Fruit fly (Drosophila melanogaster) whole organism, embryonic: ENCODE results near the gene APP-BP1.

ENCODE experiments used
- BtbVII ChIP-seq: fragments of 200-800 bp; sonication (Bioruptor generic); optimal IDR thresholded peaks from 3 replicates; lab custom pipeline; 2017; ENCODE audit warnings: missing biosample characterization, mild to moderate bottlenecking, missing genetic modification characterization
- CG10147 ChIP-seq: fragments of 200-800 bp; sonication (Bioruptor generic); optimal IDR thresholded peaks from 2 replicates; lab custom pipeline; 2019; ENCODE audit warnings: missing biosample characterization, mild to moderate bottlenecking, missing genetic modification characterization, moderate library complexity
- CG10209 ChIP-seq: fragments of 200-800 bp; sonication (Bioruptor generic); optimal IDR thresholded peaks from 3 replicates; lab custom pipeline; 2017; ENCODE audit warnings: missing biosample characterization, mild to moderate bottlenecking, missing genetic modification characterization, missing genetic modification reagents
- CG12071 ChIP-seq: fragments of 200-800 bp; sonication (Bioruptor generic); optimal IDR thresholded peaks from 3 replicates; lab custom pipeline; 2018; ENCODE audit warnings: missing biosample characterization, mild to moderate bottlenecking, missing genetic modification characterization
- CG15601 ChIP-seq: fragments of 200-800 bp; sonication (Bioruptor generic); optimal IDR thresholded peaks from 3 replicates; lab custom pipeline; 2019; ENCODE audit warnings: missing biosample characterization, mild to moderate bottlenecking, missing genetic modification characterization, moderate library complexity
- CG1602 ChIP-seq: fragments of 200-800 bp; sonication (Bioruptor generic); optimal IDR thresholded peaks from 3 replicates; lab custom pipeline; 2016; ENCODE audit warnings: missing biosample characterization, missing genetic modification characterization
- CG17359 ChIP-seq: fragments of 200-800 bp; sonication (Bioruptor generic); optimal IDR thresholded peaks from 3 replicates; lab custom pipeline; 2018; ENCODE audit warnings: missing biosample characterization, mild to moderate bottlenecking, missing genetic modification characterization, moderate library complexity
- CG17385 ChIP-seq: fragments of 200-800 bp; sonication (Bioruptor generic); optimal IDR thresholded peaks from 3 replicates; lab custom pipeline; 2018; ENCODE audit warnings: missing biosample characterization, mild to moderate bottlenecking, missing genetic modification characterization
- CG17802 ChIP-seq: fragments of 200-800 bp; sonication (Bioruptor generic); optimal IDR thresholded peaks from 2 replicates; lab custom pipeline; 2018; ENCODE audit warnings: missing biosample characterization, mild to moderate bottlenecking, missing genetic modification characterization, moderate library complexity
- CG1792 ChIP-seq: fragments of 200-800 bp; sonication (Bioruptor generic); optimal IDR thresholded peaks from 2 replicates; lab custom pipeline; 2016; ENCODE audit warnings: missing biosample characterization, missing genetic modification characterization
- CG18262 ChIP-seq: fragments of 200-800 bp; optimal IDR thresholded peaks from 3 replicates; lab custom pipeline; 2019; ENCODE audit warnings: missing biosample characterization, mild to moderate bottlenecking, missing genetic modification characterization, moderate library complexity
- CG30403 ChIP-seq: fragments of 200-800 bp; sonication (Bioruptor generic); optimal IDR thresholded peaks from 3 replicates; lab custom pipeline; 2016; ENCODE audit warnings: missing biosample characterization, missing genetic modification characterization
- CG32772 ChIP-seq: fragments of 200-800 bp; sonication (Bioruptor generic); IDR thresholded peaks from 2 replicates; pipeline ENCODE4 v1.3.6; 2022; ENCODE audit warnings: missing biosample characterization, missing genetic modification characterization
- CG4424 ChIP-seq: fragments of 200-800 bp; sonication (Bioruptor generic); optimal IDR thresholded peaks from 3 replicates; lab custom pipeline; 2016; ENCODE audit warnings: missing biosample characterization, missing genetic modification characterization
- CG4707 ChIP-seq: fragments of 200-800 bp; sonication (Bioruptor generic); optimal IDR thresholded peaks from 2 replicates; lab custom pipeline; 2018; ENCODE audit warnings: missing biosample characterization, mild to moderate bottlenecking, missing genetic modification characterization, moderate library complexity
- CG4820 ChIP-seq: fragments of 200-800 bp; sonication (Bioruptor generic); optimal IDR thresholded peaks from 3 replicates; lab custom pipeline; 2016; ENCODE audit warnings: missing biosample characterization, missing genetic modification characterization
- CG5953 ChIP-seq: fragments of 200-800 bp; sonication (Bioruptor generic); IDR thresholded peaks from 2 replicates; pipeline ENCODE4 v1.3.6; 2022; ENCODE audit warnings: missing biosample characterization, missing genetic modification characterization
- CG6254 ChIP-seq: fragments of 200-800 bp; sonication (Bioruptor generic); optimal IDR thresholded peaks from 3 replicates; lab custom pipeline; 2017; ENCODE audit warnings: mild to moderate bottlenecking, missing biosample characterization, missing genetic modification reagents, missing genetic modification characterization
- CG7556 ChIP-seq: fragments of 200-800 bp; sonication (Bioruptor generic); optimal IDR thresholded peaks from 2 replicates; lab custom pipeline; 2017; ENCODE audit warnings: missing biosample characterization, mild to moderate bottlenecking, missing genetic modification characterization
- CG8388 ChIP-seq: fragments of 200-800 bp; sonication (Bioruptor generic); optimal IDR thresholded peaks from 2 replicates; lab custom pipeline; 2019; ENCODE audit warnings: missing biosample characterization, mild to moderate bottlenecking, missing genetic modification characterization, moderate library complexity
- CG8924 ChIP-seq: fragments of 200-800 bp; optimal IDR thresholded peaks from 3 replicates; lab custom pipeline; 2019; ENCODE audit warnings: missing biosample characterization, mild to moderate bottlenecking, missing genetic modification characterization, moderate library complexity
- CG9437 ChIP-seq: fragments of 200-800 bp; sonication (Bioruptor generic); optimal IDR thresholded peaks from 2 replicates; lab custom pipeline; 2018; ENCODE audit warnings: missing biosample characterization, mild to moderate bottlenecking, missing genetic modification characterization
- Dll ChIP-seq: fragments of 200-800 bp; sonication (Bioruptor generic); IDR thresholded peaks from 4 replicates; pipeline ENCODE4 v1.3.6; 2022; ENCODE audit warnings: missing biosample characterization, missing genetic modification characterization; ENCODE audit not compliant: partially characterized antibody
- GATAe ChIP-seq: fragments of 200-800 bp; sonication (Bioruptor generic); conservative IDR thresholded peaks from 2 replicates; pipeline ENCODE4 v1.3.6; 2022; ENCODE audit warnings: missing biosample characterization, missing genetic modification characterization
- Lim3 ChIP-seq: fragments of 200-800 bp; sonication (Bioruptor generic); IDR thresholded peaks from 2 replicates; pipeline ENCODE4 v1.3.6; 2022; ENCODE audit warnings: missing biosample characterization, missing genetic modification characterization
- Max ChIP-seq: fragments of 200-800 bp; sonication (Bioruptor generic); optimal IDR thresholded peaks from 2 replicates; lab custom pipeline; 2016; ENCODE audit warnings: missing biosample characterization, mild to moderate bottlenecking, missing genetic modification characterization
- NC2α ChIP-seq: fragments of 200-800 bp; sonication (Bioruptor generic); optimal IDR thresholded peaks from 2 replicates; lab custom pipeline; 2016; ENCODE audit warnings: missing biosample characterization, missing genetic modification characterization
- PHDP ChIP-seq: fragments of 200-800 bp; sonication (Bioruptor generic); optimal IDR thresholded peaks from 3 replicates; lab custom pipeline; 2018; ENCODE audit warnings: missing biosample characterization, mild to moderate bottlenecking, missing genetic modification characterization, moderate library complexity
- Xbp1 ChIP-seq: fragments of 200-800 bp; sonication (Bioruptor generic); optimal IDR thresholded peaks from 3 replicates; lab custom pipeline; 2016; ENCODE audit warnings: missing biosample characterization, mild to moderate bottlenecking, missing genetic modification characterization
- ap ChIP-seq: fragments of 200-800 bp; sonication (Bioruptor generic); IDR thresholded peaks from 2 replicates; pipeline ENCODE4 v1.3.6; 2022; ENCODE audit warnings: missing biosample characterization, missing genetic modification characterization
- az2 ChIP-seq: fragments of 200-800 bp; sonication (Bioruptor generic); optimal IDR thresholded peaks from 3 replicates; lab custom pipeline; 2016; ENCODE audit warnings: missing biosample characterization, missing genetic modification characterization
- bcd ChIP-seq: fragments of 200-800 bp; sonication (Bioruptor generic); optimal IDR thresholded peaks from 2 replicates; lab custom pipeline; 2017; ENCODE audit warnings: missing biosample characterization, mild to moderate bottlenecking, missing genetic modification characterization
- ci ChIP-seq: fragments of 200-800 bp; sonication (Bioruptor generic); IDR thresholded peaks from 3 replicates; pipeline ENCODE4 v1.3.6; 2022; ENCODE audit warnings: missing biosample characterization, missing genetic modification characterization
- dpn ChIP-seq, 2 experiments: fragments of 200-800 bp; sonication (Bioruptor generic); optimal IDR thresholded peaks; 3 replicates each; lab custom pipeline; 2016; ENCODE audit warnings: missing biosample characterization in 2 of 2, missing genetic modification characterization in 2 of 2
- en ChIP-seq: fragments of 200-800 bp; sonication (Bioruptor generic); optimal IDR thresholded peaks from 2 replicates; lab custom pipeline; 2016; ENCODE audit warnings: missing biosample characterization, missing genetic modification characterization
- esg ChIP-seq: fragments of 200-800 bp; sonication (Bioruptor generic); conservative IDR thresholded peaks from 2 replicates; pipeline ENCODE4 v1.3.6; 2022; ENCODE audit warnings: missing biosample characterization, missing genetic modification characterization
- gce ChIP-seq: fragments of 200-800 bp; sonication (Bioruptor generic); IDR thresholded peaks from 3 replicates; pipeline ENCODE4 v1.3.6; 2022; ENCODE audit warnings: missing biosample characterization, missing genetic modification characterization
- grau ChIP-seq: fragments of 200-800 bp; optimal IDR thresholded peaks from 3 replicates; lab custom pipeline; 2019; ENCODE audit warnings: missing biosample characterization, mild to moderate bottlenecking, missing genetic modification characterization, moderate library complexity
- gsb-n ChIP-seq: fragments of 200-800 bp; sonication (Bioruptor generic); optimal IDR thresholded peaks from 3 replicates; lab custom pipeline; 2018; ENCODE audit warnings: missing biosample characterization, mild to moderate bottlenecking, missing genetic modification characterization
- gt ChIP-seq: fragments of 200-800 bp; sonication (Bioruptor generic); IDR thresholded peaks from 2 replicates; pipeline ENCODE4 v1.3.6; 2022; ENCODE audit warnings: missing biosample characterization, missing genetic modification characterization
- lmd ChIP-seq: fragments of 200-800 bp; sonication (Bioruptor generic); IDR thresholded peaks from 2 replicates; pipeline ENCODE4 v1.3.6; 2022; ENCODE audit warnings: missing biosample characterization, missing genetic modification characterization
- pho ChIP-seq: fragments of 200-800 bp; sonication (Bioruptor generic); optimal IDR thresholded peaks from 2 replicates; lab custom pipeline; 2016; ENCODE audit warnings: missing biosample characterization, missing genetic modification characterization
- pita ChIP-seq: fragments of 200-800 bp; sonication (Bioruptor generic); optimal IDR thresholded peaks from 2 replicates; lab custom pipeline; 2017; ENCODE audit warnings: missing biosample characterization, mild to moderate bottlenecking, missing genetic modification characterization
- salm ChIP-seq: fragments of 200-800 bp; sonication (Bioruptor generic); optimal IDR thresholded peaks from 2 replicates; lab custom pipeline; 2018; ENCODE audit warnings: missing biosample characterization, mild to moderate bottlenecking, missing genetic modification characterization
- seq ChIP-seq: fragments of 200-800 bp; sonication (Bioruptor generic); IDR thresholded peaks from 2 replicates; pipeline ENCODE4 v1.3.6; 2022; ENCODE audit warnings: missing biosample characterization, missing genetic modification characterization
- tin ChIP-seq: fragments of 200-800 bp; sonication (Bioruptor generic); optimal IDR thresholded peaks from 3 replicates; lab custom pipeline; 2016; ENCODE audit warnings: missing biosample characterization, missing genetic modification characterization
- ttk ChIP-seq: fragments of 200-800 bp; sonication (Bioruptor generic); IDR thresholded peaks from 2 replicates; pipeline ENCODE4 v2.1.2; 2022; ENCODE audit warnings: missing biosample characterization, missing genetic modification characterization
- wor ChIP-seq: fragments of 200-800 bp; sonication (Bioruptor generic); IDR thresholded peaks from 2 replicates; pipeline ENCODE4 v1.3.6; 2022; ENCODE audit warnings: missing biosample characterization, missing genetic modification characterization
- zfh1 ChIP-seq: fragments of 200-800 bp; sonication (Bioruptor generic); IDR thresholded peaks from 3 replicates; pipeline ENCODE4 v1.3.6; 2022; ENCODE audit warnings: missing biosample characterization, missing genetic modification characterization

Gene APP-BP1

dm6 chr3L:11148478-11149251, 50.5 kb downstream of the APP-BP1 start (continued):
- TF ChIP-seq BtbVII (GFP tag; lab: Kevin White, UChicago) (peak; percentile 35), ci (peak; percentile 78), dpn (GFP tag; optimal IDR thresholded peaks at IDR 0.05; lab: Kevin White, UChicago) (peak in 1 of 2 experiments; percentile 19), seq (0 out of 2 replicates have a peak, but pooled peaks have one; percentile 9), gt (GFP tag; lab: Robert Waterston, UW) (no peak), CG17385 (GFP tag; lab: Kevin White, UChicago) (peak; percentile 29), Max (peak; percentile 13), gce (0 out of 3 replicates have a peak, but pooled peaks have one; percentile 30), CG7556 (GFP tag; lab: Kevin White, UChicago) (peak; percentile 24), wor (GFP tag; lab: Robert Waterston, UW) (peak; percentile 24; the same call in 1 of the 2 replicates), CG15601 (tag; lab: Kevin White, UChicago) (peak; percentile 50), tin (peak; percentile 25), CG4707 (GFP tag; lab: Kevin White, UChicago) (peak; percentile 38), CG17802 (tag; lab: Kevin White, UChicago) (peak; percentile 17), salm (no peak), CG30403 (GFP tag; lab: Kevin White, UChicago) (peak; percentile 50), pho (GFP tag; lab: Kevin White, UChicago) (no peak), en (GFP tag; lab: Kevin White, UChicago) (no peak), CG9437 (GFP tag; lab: Kevin White, UChicago) (peak; percentile 35), ttk (GFP tag; lab: Robert Waterston, UW) (0 out of 2 replicates have a peak, but pooled peaks have one; percentile 31), CG12071 (peak; percentile 16), CG18262 (tag; lab: Kevin White, UChicago) (peak; percentile 70), az2 (GFP tag; lab: Kevin White, UChicago) (peak; percentile 27), CG4424 (GFP tag; lab: Kevin White, UChicago) (peak; percentile 47), zfh1 (GFP tag; lab: Robert Waterston, UW) (peak; percentile 53; the same call in 1 of the 3 replicates), pita (GFP tag; lab: Kevin White, UChicago) (no peak), CG6254 (peak; percentile 56), CG10147 (GFP tag; lab: Kevin White, UChicago) (peak; percentile 32), Xbp1 (peak; percentile 37), Lim3 (GFP tag; lab: Robert Waterston, UW) (no peak), grau (peak; percentile 49), GATAe (GFP tag; lab: Robert Waterston, UW) (no peak), lmd (GFP tag; lab: Robert Waterston, UW) (peak; percentile 47; the same call in 1 of the 2 replicates), PHDP (peak; percentile 38), bcd (GFP tag; lab: Kevin White, UChicago) (peak; percentile 46), CG8924 (tag; lab: Kevin White, UChicago) (peak; percentile 49), gsb-n (tag; lab: Kevin White, UChicago) (peak; percentile 53), CG5953 (GFP tag; lab: Robert Waterston, UW) (no peak), CG17359 (tag; lab: Kevin White, UChicago) (peak; percentile 68), Dll (GFP tag; lab: Robert Waterston, UW) (no peak), CG8388 (GFP tag; lab: Kevin White, UChicago) (peak; percentile 55), CG1792 (GFP tag; lab: Kevin White, UChicago) (no peak), esg (GFP tag; lab: Robert Waterston, UW) (peak; percentile 16; the same call in 1 of the 2 replicates), ap (0 out of 2 replicates have a peak, but pooled peaks have one; percentile 44), NC2α (GFP tag; lab: Kevin White, UChicago) (no peak), CG32772 (peak; percentile 40; the same call in 1 of the 2 replicates), CG1602 (GFP tag; lab: Kevin White, UChicago) (peak; percentile 21), CG10209 (peak; percentile 18), CG4820 (GFP tag; lab: Kevin White, UChicago) (peak; percentile 41)
